Worm (Caenorhabditis elegans): Measurements from ENCODE around the gene lab-2.

DNA sequence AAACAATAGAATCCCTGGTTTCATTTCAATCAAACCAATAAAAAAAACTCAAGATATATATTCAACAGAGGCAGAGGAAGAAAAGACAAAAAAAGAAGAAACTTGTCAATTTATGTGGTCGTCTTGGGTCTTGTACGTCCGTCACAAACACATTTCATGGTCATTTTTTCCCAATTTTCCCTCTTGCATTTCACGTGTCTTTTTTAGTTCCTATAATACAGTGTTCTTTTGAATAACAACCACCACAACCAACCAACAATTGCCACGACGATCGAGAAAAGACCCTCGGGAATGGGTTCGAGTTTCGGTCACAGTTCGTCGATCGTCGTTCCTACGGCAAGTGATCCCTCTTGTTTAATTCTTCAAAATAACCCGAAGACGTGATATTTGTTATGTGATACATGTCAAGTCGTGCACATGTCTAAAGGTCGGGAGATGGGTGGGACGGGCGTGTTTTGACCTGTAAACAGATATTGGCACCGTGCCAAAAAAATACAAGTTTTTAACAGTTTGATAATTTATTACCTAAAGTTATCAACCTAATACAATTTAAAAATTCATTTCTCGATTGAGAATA, 33.2 kb downstream of the lab-2 start:
- TF ChIP-seq attf-5 (GFP tag; optimal IDR thresholded peaks at IDR 0.05) (no peak), F22D6.2 (tag; optimal IDR thresholded peaks at IDR 0.05) (no peak), nfya-1 (tag; optimal IDR thresholded peaks at IDR 0.05; ENCODE audit: borderline replicate concordance, insufficient read depth) (no peak)
